Fruit fly (Drosophila melanogaster) whole organism, prepupa: ENCODE measurements around the gene CG5446.

Source experiments
- Blimp-1 ChIP-seq: fragments of 200-800 bp; sonication (Bioruptor generic); optimal IDR thresholded peaks from 3 replicates; lab custom pipeline; 2017; ENCODE audit warnings: missing biosample characterization, missing genetic modification characterization, mild to moderate bottlenecking, moderate library complexity, missing genetic modification reagents
- CG10631 ChIP-seq: fragments of 200-800 bp; sonication (Bioruptor generic); optimal IDR thresholded peaks from 2 replicates; lab custom pipeline; 2016; ENCODE audit warnings: missing biosample characterization, missing genetic modification characterization
- CG11902 ChIP-seq: fragments of 200-800 bp; sonication (Bioruptor generic); optimal IDR thresholded peaks from 3 replicates; lab custom pipeline; 2016; ENCODE audit warnings: missing biosample characterization, missing genetic modification characterization
- CG1621 ChIP-seq: fragments of 200-800 bp; sonication (Bioruptor generic); optimal IDR thresholded peaks from 3 replicates; lab custom pipeline; 2018; ENCODE audit warnings: missing biosample characterization, mild to moderate bottlenecking, missing genetic modification characterization
- CG3032 ChIP-seq: fragments of 200-800 bp; optimal IDR thresholded peaks from 2 replicates; lab custom pipeline; 2019; ENCODE audit warnings: missing biosample characterization, mild to moderate bottlenecking, missing genetic modification characterization, moderate library complexity
- CG31627 ChIP-seq: fragments of 200-800 bp; sonication (Bioruptor generic); optimal IDR thresholded peaks from 3 replicates; lab custom pipeline; 2016; ENCODE audit warnings: missing biosample characterization, missing genetic modification characterization
- CG34406 ChIP-seq: fragments of 200-800 bp; sonication (Bioruptor generic); optimal IDR thresholded peaks from 3 replicates; lab custom pipeline; 2016; ENCODE audit warnings: missing biosample characterization, missing genetic modification characterization
- CG3919 ChIP-seq: fragments of 200-800 bp; sonication (Bioruptor generic); optimal IDR thresholded peaks from 3 replicates; lab custom pipeline; 2016; ENCODE audit warnings: missing biosample characterization, missing genetic modification characterization
- CG4318 ChIP-seq: fragments of 200-800 bp; sonication (Bioruptor generic); optimal IDR thresholded peaks from 3 replicates; lab custom pipeline; 2017; ENCODE audit warnings: missing biosample characterization, mild to moderate bottlenecking, missing genetic modification characterization
- CG6163 ChIP-seq: fragments of 200-800 bp; sonication (Bioruptor generic); IDR thresholded peaks from 3 replicates; pipeline ENCODE4 v1.3.6; 2022; ENCODE audit warnings: missing biosample characterization, missing genetic modification characterization
- CG6276 ChIP-seq: fragments of 200-800 bp; sonication (Bioruptor generic); optimal IDR thresholded peaks from 2 replicates; lab custom pipeline; 2017; ENCODE audit warnings: missing biosample characterization, mild to moderate bottlenecking, missing genetic modification characterization
- CG6792 ChIP-seq: fragments of 200-800 bp; sonication (Bioruptor generic); optimal IDR thresholded peaks from 3 replicates; lab custom pipeline; 2016; ENCODE audit warnings: missing biosample characterization, missing genetic modification characterization
- CG6808 ChIP-seq: fragments of 200-800 bp; sonication (Bioruptor generic); optimal IDR thresholded peaks from 3 replicates; lab custom pipeline; 2017; ENCODE audit warnings: missing biosample characterization, missing genetic modification characterization, mild to moderate bottlenecking, moderate library complexity, missing genetic modification reagents
- CG7368 ChIP-seq: fragments of 200-800 bp; sonication (Bioruptor generic); optimal IDR thresholded peaks from 3 replicates; lab custom pipeline; 2016; ENCODE audit warnings: missing biosample characterization, missing genetic modification characterization
- Eip75B ChIP-seq: fragments of 200-800 bp; sonication (Bioruptor generic); optimal IDR thresholded peaks from 3 replicates; lab custom pipeline; 2016; ENCODE audit warnings: missing biosample characterization, missing genetic modification characterization
- Eip78C ChIP-seq: fragments of 200-800 bp; sonication (Bioruptor generic); peaks from one replicate; lab custom pipeline; 2016; ENCODE audit warnings: missing biosample characterization, missing genetic modification characterization
- Eip93F ChIP-seq: fragments of 200-800 bp; sonication (Bioruptor generic); optimal IDR thresholded peaks from 2 replicates; lab custom pipeline; 2016; ENCODE audit warnings: missing biosample characterization, mild to moderate bottlenecking, missing genetic modification characterization
- Hr38 ChIP-seq: sonication (Bioruptor generic); optimal IDR thresholded peaks from 2 replicates; lab custom pipeline; 2016; ENCODE audit warnings: missing biosample characterization, missing genetic modification characterization
- Hr4 ChIP-seq: fragments of 200-800 bp; sonication (Bioruptor generic); optimal IDR thresholded peaks from 3 replicates; lab custom pipeline; 2016; ENCODE audit warnings: missing biosample characterization, missing genetic modification characterization
- Lpt ChIP-seq: fragments of 200-800 bp; sonication (Bioruptor generic); optimal IDR thresholded peaks from 3 replicates; lab custom pipeline; 2016; ENCODE audit warnings: missing biosample characterization, missing genetic modification characterization
- Met ChIP-seq: fragments of 200-800 bp; sonication (Bioruptor generic); optimal IDR thresholded peaks from 3 replicates; lab custom pipeline; 2016; ENCODE audit warnings: missing biosample characterization, missing genetic modification characterization
- Smox ChIP-seq: fragments of 200-800 bp; sonication (Bioruptor generic); optimal IDR thresholded peaks from 3 replicates; lab custom pipeline; 2016; ENCODE audit warnings: missing biosample characterization, missing genetic modification characterization
- Sox102F ChIP-seq: fragments of 200-800 bp; sonication (Bioruptor generic); optimal IDR thresholded peaks from 2 replicates; lab custom pipeline; 2016; ENCODE audit warnings: missing biosample characterization, mild to moderate bottlenecking, missing genetic modification characterization
- Sox14 ChIP-seq: fragments of 200-800 bp; sonication (Bioruptor generic); optimal IDR thresholded peaks from 3 replicates; lab custom pipeline; 2016; ENCODE audit warnings: missing biosample characterization, missing genetic modification characterization
- cyc ChIP-seq: fragments of 200-800 bp; sonication (Bioruptor generic); optimal IDR thresholded peaks from 3 replicates; lab custom pipeline; 2016; ENCODE audit warnings: missing biosample characterization, missing genetic modification characterization
- dac ChIP-seq: fragments of 200-800 bp; sonication (Bioruptor generic); optimal IDR thresholded peaks from 2 replicates; lab custom pipeline; 2017; ENCODE audit warnings: missing biosample characterization, mild to moderate bottlenecking, missing genetic modification characterization
- eg ChIP-seq: fragments of 200-800 bp; sonication (Bioruptor generic); IDR thresholded peaks from 3 replicates; pipeline ENCODE4 v1.3.6; 2022; ENCODE audit warnings: missing biosample characterization, missing genetic modification characterization
- esn ChIP-seq: fragments of 200-800 bp; sonication (Bioruptor generic); optimal IDR thresholded peaks from 2 replicates; lab custom pipeline; 2016; ENCODE audit warnings: missing biosample characterization, mild to moderate bottlenecking, missing genetic modification characterization, moderate library complexity
- fkh ChIP-seq: fragments of 200-800 bp; sonication (Bioruptor generic); optimal IDR thresholded peaks from 3 replicates; lab custom pipeline; 2017; ENCODE audit warnings: missing biosample characterization, mild to moderate bottlenecking, missing genetic modification characterization, moderate library complexity
- net ChIP-seq: fragments of 200-800 bp; sonication (Bioruptor generic); optimal IDR thresholded peaks from 3 replicates; lab custom pipeline; 2016; ENCODE audit warnings: missing biosample characterization, missing genetic modification characterization
- pdm3 ChIP-seq: fragments of 200-800 bp; sonication (Bioruptor generic); optimal IDR thresholded peaks from 3 replicates; lab custom pipeline; 2016; ENCODE audit warnings: missing biosample characterization, missing genetic modification characterization
- salr ChIP-seq, 2 experiments: fragments of 200-800 bp; sonication (Bioruptor generic); optimal IDR thresholded peaks; 3 replicates each; lab custom pipeline; 2016 to 2018; ENCODE audit warnings: missing biosample characterization in 2 of 2, missing genetic modification characterization in 2 of 2, mild to moderate bottlenecking in 1 of 2
- ss ChIP-seq, 2 experiments: fragments of 200-800 bp; sonication (Bioruptor generic); optimal IDR thresholded peaks; 2 replicates in 1 of 2; 3 replicates in 1 of 2; lab custom pipeline; 2017 to 2018; ENCODE audit warnings: mild to moderate bottlenecking in 2 of 2, missing biosample characterization in 2 of 2, missing genetic modification characterization in 2 of 2, moderate library complexity in 1 of 2
- svp ChIP-seq: fragments of 200-800 bp; sonication (Bioruptor generic); peaks from one replicate; lab custom pipeline; 2016; ENCODE audit warnings: missing biosample characterization, missing genetic modification characterization
- topi ChIP-seq: fragments of 200-800 bp; sonication (Bioruptor generic); optimal IDR thresholded peaks from 3 replicates; lab custom pipeline; 2016; ENCODE audit warnings: missing biosample characterization, missing genetic modification characterization
- vri ChIP-seq: fragments of 200-800 bp; sonication (Bioruptor generic); optimal IDR thresholded peaks from 3 replicates; lab custom pipeline; 2016; ENCODE audit warnings: missing biosample characterization, mild to moderate bottlenecking, missing genetic modification characterization

CG5446 gene

DNA sequence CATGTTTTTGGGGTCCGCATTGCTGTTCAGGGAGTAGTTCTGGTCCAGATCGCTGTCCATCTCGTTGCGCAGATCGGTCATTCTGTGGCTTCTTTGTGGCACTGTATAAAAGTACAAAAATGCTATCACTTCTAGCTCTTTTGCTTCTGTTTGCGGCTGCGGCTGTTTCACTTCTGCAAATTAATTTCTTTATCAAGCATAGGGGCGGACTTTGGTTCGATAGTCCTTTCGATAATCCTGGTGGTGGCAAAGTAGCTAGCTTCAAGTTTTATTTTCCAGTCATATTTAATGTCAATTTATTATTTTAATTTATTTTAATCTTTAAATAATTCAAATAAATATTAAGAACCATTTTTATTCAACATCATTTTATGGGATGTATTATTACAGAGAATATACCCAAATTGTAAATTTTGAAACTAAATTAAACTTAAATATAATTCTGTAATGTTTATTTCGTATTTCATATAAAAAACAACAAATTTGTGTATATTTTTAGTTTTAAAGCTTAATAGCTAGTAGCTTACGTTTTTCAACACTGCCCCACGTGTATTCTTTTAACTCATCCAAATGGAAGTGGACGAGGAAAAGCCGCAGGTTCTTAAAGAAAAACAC lies at the start of gene CG5446, which contains the start of gene Trm1 (continued):
- TF ChIP-seq fkh = no peak
- peak; percentile 32 for TF ChIP-seq CG7368 (GFP tag; lab: Kevin White, UChicago)
- TF ChIP-seq CG6792 = peak; percentile 60
- TF ChIP-seq CG3919 (GFP tag; lab: Kevin White, UChicago) = peak; percentile 62
- peak; percentile 63 for TF ChIP-seq Met (GFP tag; lab: Kevin White, UChicago)
- TF ChIP-seq Lpt (GFP tag; lab: Kevin White, UChicago) = peak; percentile 30
- TF ChIP-seq CG11902 (GFP tag; lab: Kevin White, UChicago) = no peak
- peak; percentile 43 for TF ChIP-seq pdm3 (GFP tag; lab: Kevin White, UChicago)
- TF ChIP-seq Hr4 (GFP tag; lab: Kevin White, UChicago) = peak; percentile 61
- TF ChIP-seq, all 60 proteins: peak for 45

DNA sequence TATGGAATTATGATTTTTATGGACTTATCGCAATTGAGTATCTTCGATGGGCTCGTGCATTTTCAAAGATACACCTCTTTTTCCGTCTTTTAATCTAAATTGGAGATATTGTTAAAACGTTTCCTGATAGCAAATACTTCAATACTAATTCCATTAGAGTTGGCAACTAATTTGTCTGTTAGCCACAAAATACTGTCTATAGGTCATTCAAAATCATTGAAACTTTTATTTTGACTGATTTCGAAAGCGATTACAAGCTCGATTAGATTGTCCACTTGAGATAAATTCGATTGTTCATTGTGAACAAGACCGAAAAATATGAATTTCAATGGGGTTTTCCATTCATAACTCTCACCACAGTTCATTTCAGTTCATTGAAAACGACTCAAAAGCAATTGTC lies 48.6 kb upstream of the CG5446 start:
- TF ChIP-seq vri (GFP tag; lab: Kevin White, UChicago) = peak; percentile 28
- no peak for TF ChIP-seq Smox (GFP tag; lab: Kevin White, UChicago)

DNA sequence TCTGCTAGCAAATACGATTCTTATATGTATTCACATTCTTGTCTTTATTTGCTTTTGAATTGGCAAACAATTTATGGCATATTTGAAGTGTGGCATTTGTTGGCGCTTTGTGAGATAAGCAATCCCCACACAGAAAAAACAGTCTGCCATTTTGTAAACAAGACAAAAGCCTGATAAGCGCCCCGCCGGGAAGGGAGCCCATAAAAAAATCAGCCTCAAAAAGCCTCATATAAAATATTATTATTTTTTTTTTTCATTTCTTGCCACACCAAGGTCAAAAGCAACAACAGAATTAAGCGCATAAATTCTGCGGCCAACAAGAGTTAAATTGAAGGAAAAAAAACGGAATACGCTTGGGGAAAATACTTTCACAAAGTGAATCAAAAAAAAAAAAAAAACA lies 47.8 kb upstream of the CG5446 start:
- TF ChIP-seq topi = peak; percentile 41
- TF ChIP-seq Eip78C = peak; percentile 63
- TF ChIP-seq salr (GFP tag; optimal IDR thresholded peaks at IDR 0.05; lab: Kevin White, UChicago) = peak in 1 of 2 experiments; percentile 0
- no peak for TF ChIP-seq net (GFP tag; lab: Kevin White, UChicago)
- TF ChIP-seq CG6808 (GFP tag; lab: Kevin White, UChicago) = peak; percentile 30
- no peak for TF ChIP-seq CG3032 (tag; lab: Kevin White, UChicago)
- peak; percentile 46 for TF ChIP-seq Sox14 (GFP tag; lab: Kevin White, UChicago)
- no peak for TF ChIP-seq dac
- TF ChIP-seq CG34406 (GFP tag; lab: Kevin White, UChicago) = peak; percentile 4
- TF ChIP-seq Hr4 (GFP tag; lab: Kevin White, UChicago) = no peak
- peak; percentile 86 for TF ChIP-seq vri (GFP tag; lab: Kevin White, UChicago)
- peak; percentile 61 for TF ChIP-seq CG6163 (GFP tag; lab: Robert Waterston, UW)
- TF ChIP-seq CG6276 (GFP tag; lab: Kevin White, UChicago) = peak; percentile 25
- TF ChIP-seq Blimp-1 = peak; percentile 31
- TF ChIP-seq svp (GFP tag; lab: Kevin White, UChicago) = peak; percentile 84
- TF ChIP-seq cyc (GFP tag; lab: Kevin White, UChicago) = no peak
- TF ChIP-seq Eip75B (GFP tag; lab: Kevin White, UChicago) = peak; percentile 20
- peak; percentile 33 for TF ChIP-seq CG6792
- TF ChIP-seq CG10631 (GFP tag; lab: Kevin White, UChicago) = no peak
- peak; percentile 61 for TF ChIP-seq Sox102F (GFP tag; lab: Kevin White, UChicago)
- TF ChIP-seq CG1621 (tag; lab: Kevin White, UChicago) = no peak
- peak; percentile 49 for TF ChIP-seq Met (GFP tag; lab: Kevin White, UChicago)
- TF ChIP-seq CG31627 (GFP tag; lab: Kevin White, UChicago) = no peak
- TF ChIP-seq Eip93F (GFP tag; lab: Kevin White, UChicago) = peak; percentile 77
- TF ChIP-seq fkh = peak; percentile 92
- TF ChIP-seq CG4318 (GFP tag; lab: Kevin White, UChicago) = no peak
- peak; percentile 42 for TF ChIP-seq esn
- no peak for TF ChIP-seq Hr38
- TF ChIP-seq eg (GFP tag; lab: Robert Waterston, UW) = peak; percentile 39; the same call in 1 of the 3 replicates
- peak in 1 of 2 experiments; percentile 49 for TF ChIP-seq ss (GFP tag; optimal IDR thresholded peaks at IDR 0.05; lab: Kevin White, UChicago)
